Worm (Caenorhabditis elegans): ENCODE measurements around the gene ZK867.2.

The ZK867.2 gene

DNA sequence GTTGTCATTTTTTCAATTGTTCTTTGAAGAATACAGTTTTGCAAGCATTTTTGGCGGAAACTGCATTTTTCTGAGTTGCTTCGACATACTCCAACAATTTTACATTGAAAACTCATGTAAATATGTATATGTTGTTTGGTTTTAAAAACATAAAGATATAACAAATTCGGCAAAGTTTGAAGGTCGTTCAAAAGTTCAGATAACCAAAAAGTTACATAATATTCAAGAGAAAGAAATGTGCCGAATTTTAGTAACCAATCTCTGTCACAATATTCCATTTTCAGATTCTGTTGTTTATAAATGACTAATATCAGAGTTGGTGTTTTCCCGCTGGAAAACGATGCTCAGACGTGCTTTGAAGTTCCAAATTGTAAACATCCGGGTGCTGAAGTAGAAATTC, at the start of gene ZK867.2:
ZK867.2 (plus strand) TSS at position 301 of the 400 bp plus-strand sequence.
- no peak for TF ChIP-seq ztf-23 (GFP tag; IDR thresholded peaks at IDR 0.05)
- no peak for TF ChIP-seq tab-1 (GFP tag; IDR thresholded peaks at IDR 0.05)
- no peak for TF ChIP-seq med-1 (GFP tag; optimal IDR thresholded peaks at IDR 0.05; ENCODE audit: insufficient read depth)
- no peak for TF ChIP-seq flt-1 (GFP tag; IDR thresholded peaks at IDR 0.05)
- no peak for TF ChIP-seq T22C8.4 (GFP tag; IDR thresholded peaks at IDR 0.05)
- no peak for TF ChIP-seq cog-1 (tag; optimal IDR thresholded peaks at IDR 0.05)
- no peak for TF ChIP-seq ztf-29 (GFP tag; IDR thresholded peaks at IDR 0.05)
- no peak for TF ChIP-seq ref-1 (GFP tag; conservative IDR thresholded peaks at IDR 0.05)
- TF ChIP-seq klf-2 (GFP tag; conservative IDR thresholded peaks at IDR 0.05), result no peak

DNA sequence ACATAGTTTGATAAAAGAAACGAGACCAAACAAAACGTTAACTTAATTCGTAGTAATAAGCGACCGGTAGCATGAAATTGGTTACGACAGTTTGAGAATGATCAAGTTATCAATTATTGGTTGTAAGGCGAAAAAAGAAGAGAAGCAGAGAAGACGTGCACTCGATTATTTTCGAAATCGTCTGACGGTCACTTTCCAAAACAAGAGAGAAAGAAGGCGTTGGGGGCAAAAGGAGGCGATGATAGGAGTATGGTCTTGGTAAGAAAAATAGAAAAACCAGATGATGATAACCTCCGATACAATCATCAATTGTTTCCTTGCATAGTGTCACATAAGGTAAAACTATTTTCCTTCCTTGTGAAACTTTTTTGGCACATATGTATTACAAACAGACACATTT, 49.0 kb upstream of the ZK867.2 start:
- TF ChIP-seq cog-1 (tag; optimal IDR thresholded peaks at IDR 0.05) (no peak), med-1 (GFP tag; optimal IDR thresholded peaks at IDR 0.05; ENCODE audit: insufficient read depth) (no peak), tab-1 (GFP tag; IDR thresholded peaks at IDR 0.05) (no peak), ztf-29 (GFP tag; IDR thresholded peaks at IDR 0.05) (no peak), flt-1 (GFP tag; IDR thresholded peaks at IDR 0.05) (no peak), T22C8.4 (GFP tag; IDR thresholded peaks at IDR 0.05) (no peak), ztf-23 (GFP tag; IDR thresholded peaks at IDR 0.05) (no peak), ref-1 (GFP tag; conservative IDR thresholded peaks at IDR 0.05) (no peak), klf-2 (GFP tag; conservative IDR thresholded peaks at IDR 0.05) (no peak)

DNA sequence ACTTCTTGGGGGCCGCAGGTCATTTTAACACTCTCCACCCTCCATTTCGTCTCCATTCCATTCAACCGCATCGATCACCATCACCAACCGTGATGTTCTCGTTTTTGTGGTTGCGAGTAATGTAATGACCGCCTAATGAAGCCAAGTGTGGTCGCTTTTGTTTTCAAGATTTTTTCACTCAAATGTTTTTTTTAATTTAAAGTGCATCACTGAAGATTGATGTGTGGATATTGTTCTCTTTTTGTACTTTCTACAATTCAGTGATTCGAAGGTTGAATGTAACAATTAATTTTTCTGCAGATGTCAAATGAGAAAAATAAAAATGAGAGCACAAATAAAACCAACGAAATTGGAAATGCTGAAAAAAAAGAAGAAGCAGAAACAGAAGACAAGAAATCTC, 47.8 kb upstream of the ZK867.2 start, which contains the start of gene pgp-10:
pgp-10 (plus strand) TSS at position 301 of the 400 bp plus-strand sequence.
- TF ChIP-seq klf-2 (GFP tag; conservative IDR thresholded peaks at IDR 0.05), result no peak
- no peak for TF ChIP-seq med-1 (GFP tag; optimal IDR thresholded peaks at IDR 0.05; ENCODE audit: insufficient read depth)
- TF ChIP-seq ztf-23 (GFP tag; IDR thresholded peaks at IDR 0.05), result no peak
- TF ChIP-seq ref-1 (GFP tag; conservative IDR thresholded peaks at IDR 0.05), result no peak
- no peak for TF ChIP-seq T22C8.4 (GFP tag; IDR thresholded peaks at IDR 0.05)
- no peak for TF ChIP-seq tab-1 (GFP tag; IDR thresholded peaks at IDR 0.05)
- TF ChIP-seq cog-1 (tag; optimal IDR thresholded peaks at IDR 0.05), result no peak
- TF ChIP-seq ztf-29 (GFP tag; IDR thresholded peaks at IDR 0.05), result no peak
- no peak for TF ChIP-seq flt-1 (GFP tag; IDR thresholded peaks at IDR 0.05)

DNA sequence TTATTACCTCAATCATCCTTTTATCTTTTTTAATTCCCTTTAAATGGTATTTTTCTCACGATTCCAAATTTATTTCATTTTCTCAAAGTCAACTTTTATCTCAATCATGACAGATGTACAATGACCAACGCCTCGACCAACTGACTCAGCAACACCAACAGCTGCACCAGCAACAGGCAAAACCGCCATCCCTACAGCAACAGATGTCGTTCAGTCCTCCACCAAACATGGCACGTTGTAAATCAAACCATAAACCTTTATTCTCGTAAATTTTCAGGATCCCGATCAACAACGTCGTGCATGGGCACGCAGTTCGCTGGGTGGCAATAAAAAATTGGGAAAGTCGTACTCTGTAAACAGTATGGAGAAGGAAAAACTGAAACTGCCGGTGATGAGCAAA, 43.8 kb upstream of the ZK867.2 start:
- TF ChIP-seq cog-1 (tag; optimal IDR thresholded peaks at IDR 0.05), result no peak
- TF ChIP-seq ztf-23 (GFP tag; IDR thresholded peaks at IDR 0.05), result no peak
- no peak for TF ChIP-seq flt-1 (GFP tag; IDR thresholded peaks at IDR 0.05)
- TF ChIP-seq T22C8.4 (GFP tag; IDR thresholded peaks at IDR 0.05), result no peak
- no peak for TF ChIP-seq ztf-29 (GFP tag; IDR thresholded peaks at IDR 0.05)
- no peak for TF ChIP-seq tab-1 (GFP tag; IDR thresholded peaks at IDR 0.05)
- no peak for TF ChIP-seq ref-1 (GFP tag; conservative IDR thresholded peaks at IDR 0.05)
- TF ChIP-seq klf-2 (GFP tag; conservative IDR thresholded peaks at IDR 0.05), result no peak
- no peak for TF ChIP-seq med-1 (GFP tag; optimal IDR thresholded peaks at IDR 0.05; ENCODE audit: insufficient read depth)

DNA sequence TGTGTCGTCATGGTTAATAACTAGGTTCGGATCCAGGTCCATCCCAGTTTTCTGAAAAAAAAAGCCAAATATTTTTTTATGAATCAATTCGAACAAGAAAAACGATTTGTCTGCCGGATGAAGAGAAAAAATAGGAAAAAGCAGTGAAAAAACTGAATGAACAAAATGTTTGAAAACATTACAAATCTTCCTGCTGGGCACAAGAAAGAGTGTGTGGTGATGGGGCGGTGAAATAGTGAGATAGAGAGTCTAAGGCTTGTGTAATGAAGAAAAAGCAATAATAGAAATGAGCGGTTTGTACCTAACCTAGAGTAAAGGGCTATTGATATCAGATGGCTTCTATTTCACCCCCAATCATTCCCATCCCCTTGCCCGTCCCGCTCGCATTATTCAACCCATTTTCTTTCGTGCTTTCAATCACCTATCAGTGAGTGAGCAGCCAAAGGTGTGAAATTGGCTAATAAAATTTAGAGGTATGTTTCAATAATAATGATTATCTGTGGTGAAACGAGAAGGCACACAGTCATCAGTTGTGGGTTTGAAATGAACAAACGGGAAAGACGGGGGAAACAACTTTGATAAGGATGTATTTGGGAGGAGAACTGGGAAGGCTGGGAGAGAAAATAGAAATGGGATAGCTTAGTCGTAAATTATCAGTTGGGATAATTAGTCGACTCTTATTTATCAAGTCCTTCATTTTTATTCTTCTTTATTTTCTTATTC, 35.8 kb upstream of the ZK867.2 start, which contains the start of gene bar-1:
bar-1 (minus strand) TSS at position 51 of the 723 bp plus-strand sequence.
- TF ChIP-seq klf-2 (GFP tag; conservative IDR thresholded peaks at IDR 0.05) (no peak), cog-1 (tag; optimal IDR thresholded peaks at IDR 0.05) (no peak), med-1 (GFP tag; optimal IDR thresholded peaks at IDR 0.05; ENCODE audit: insufficient read depth) (no peak), flt-1 (GFP tag; IDR thresholded peaks at IDR 0.05) (no peak), ref-1 (GFP tag; conservative IDR thresholded peaks at IDR 0.05) (no peak), ztf-29 (GFP tag; IDR thresholded peaks at IDR 0.05) (no peak), T22C8.4 (GFP tag; IDR thresholded peaks at IDR 0.05) (no peak), tab-1 (GFP tag; IDR thresholded peaks at IDR 0.05) (no peak), ztf-23 (GFP tag; IDR thresholded peaks at IDR 0.05) (no peak)

DNA sequence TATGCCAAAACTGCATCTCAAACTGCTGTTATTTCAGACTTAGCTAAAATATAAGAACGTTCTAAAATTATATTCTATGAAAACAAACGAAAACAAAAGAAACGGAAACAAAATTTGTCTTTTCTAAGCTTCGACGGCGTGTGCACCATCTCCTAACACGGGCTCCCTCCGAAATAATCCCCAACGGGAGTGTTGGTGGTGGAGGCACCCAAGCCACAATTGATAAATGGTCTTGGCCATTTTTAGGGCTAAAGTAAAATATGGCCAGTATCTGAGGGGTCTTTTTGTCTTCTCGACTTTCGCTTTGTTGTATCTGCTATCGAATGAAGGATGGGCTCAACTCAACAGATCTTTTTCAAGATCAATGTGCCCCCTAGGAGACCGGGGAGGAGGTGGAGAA, 31.1 kb upstream of the ZK867.2 start:
- TF ChIP-seq tab-1 (GFP tag; IDR thresholded peaks at IDR 0.05) (no peak), flt-1 (GFP tag; IDR thresholded peaks at IDR 0.05) (no peak), ref-1 (GFP tag; conservative IDR thresholded peaks at IDR 0.05) (no peak), ztf-23 (GFP tag; IDR thresholded peaks at IDR 0.05) (no peak)

DNA sequence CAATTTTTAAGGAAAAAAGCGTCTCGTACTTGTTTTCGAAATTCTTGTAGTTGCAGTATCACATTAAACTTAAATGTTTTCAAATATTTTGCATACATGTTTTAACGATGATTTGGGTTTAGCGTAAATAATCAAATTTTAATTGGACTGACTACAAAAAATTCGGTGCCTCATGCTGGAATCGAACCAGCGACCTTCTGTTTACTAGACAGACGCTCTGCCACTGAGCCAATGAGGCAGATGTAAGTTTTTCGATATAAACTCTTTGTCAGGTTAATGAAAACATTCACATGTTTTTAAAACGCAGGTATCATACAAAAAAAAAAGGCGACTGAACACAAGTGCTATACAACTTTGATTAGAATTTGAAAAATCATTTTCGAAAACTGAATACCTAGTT, 29.7 kb upstream of the ZK867.2 start:
- TF ChIP-seq med-1 (GFP tag; optimal IDR thresholded peaks at IDR 0.05; ENCODE audit: insufficient read depth) (no peak), ztf-23 (GFP tag; IDR thresholded peaks at IDR 0.05) (no peak), tab-1 (GFP tag; IDR thresholded peaks at IDR 0.05) (no peak), cog-1 (tag; optimal IDR thresholded peaks at IDR 0.05) (no peak), ref-1 (GFP tag; conservative IDR thresholded peaks at IDR 0.05) (no peak), ztf-29 (GFP tag; IDR thresholded peaks at IDR 0.05) (no peak), T22C8.4 (GFP tag; IDR thresholded peaks at IDR 0.05) (no peak), klf-2 (GFP tag; conservative IDR thresholded peaks at IDR 0.05) (no peak), flt-1 (GFP tag; IDR thresholded peaks at IDR 0.05) (no peak)

DNA sequence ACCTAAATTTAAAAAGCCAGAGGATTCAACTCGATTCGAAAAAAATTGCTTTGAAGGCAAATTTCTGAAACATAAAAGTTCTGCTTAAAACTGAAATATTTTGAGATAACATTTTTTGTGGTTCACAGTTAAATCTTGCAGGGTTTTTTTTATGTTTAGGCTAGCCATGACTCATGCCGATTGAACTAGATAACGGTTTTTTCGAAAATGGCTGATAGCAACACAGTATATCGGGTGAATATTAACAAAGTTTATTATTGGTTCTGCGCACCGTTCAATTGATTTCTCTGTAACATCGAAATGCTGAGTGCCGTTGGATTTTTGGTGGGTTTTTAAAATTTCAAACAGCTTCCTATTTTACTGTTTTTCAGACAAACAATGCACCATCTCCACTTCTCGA, 29.2 kb upstream of the ZK867.2 start, which contains the start of gene F43E12.1:
F43E12.1 (plus strand) TSS at position 301 of the 400 bp plus-strand sequence.
- TF ChIP-seq ztf-29 (GFP tag; IDR thresholded peaks at IDR 0.05), result no peak
- TF ChIP-seq klf-2 (GFP tag; conservative IDR thresholded peaks at IDR 0.05), result no peak
- TF ChIP-seq ref-1 (GFP tag; conservative IDR thresholded peaks at IDR 0.05), result no peak
- no peak for TF ChIP-seq ztf-23 (GFP tag; IDR thresholded peaks at IDR 0.05)
- TF ChIP-seq flt-1 (GFP tag; IDR thresholded peaks at IDR 0.05), result no peak
- TF ChIP-seq tab-1 (GFP tag; IDR thresholded peaks at IDR 0.05), result no peak
- no peak for TF ChIP-seq med-1 (GFP tag; optimal IDR thresholded peaks at IDR 0.05; ENCODE audit: insufficient read depth)
- TF ChIP-seq T22C8.4 (GFP tag; IDR thresholded peaks at IDR 0.05), result no peak
- no peak for TF ChIP-seq cog-1 (tag; optimal IDR thresholded peaks at IDR 0.05)

DNA sequence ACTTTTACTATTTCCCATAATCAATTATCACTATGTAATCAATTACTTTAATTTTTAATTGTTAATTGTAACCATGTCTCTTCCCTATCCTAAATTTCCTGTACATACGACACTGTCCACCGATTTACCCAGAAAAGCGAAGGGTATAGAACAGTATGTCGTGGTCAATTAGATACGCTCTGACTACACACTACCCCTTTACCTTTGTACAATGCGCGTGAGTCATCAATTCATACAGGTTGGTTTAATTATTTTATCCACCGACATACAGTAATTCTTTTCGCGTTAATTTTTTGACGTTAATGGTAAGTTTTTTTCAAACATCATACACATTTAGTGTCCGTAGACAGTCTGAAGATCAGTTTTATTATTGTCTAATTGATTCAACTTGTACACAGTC, 24.9 kb upstream of the ZK867.2 start:
- TF ChIP-seq flt-1 (GFP tag; IDR thresholded peaks at IDR 0.05), result no peak
- no peak for TF ChIP-seq cog-1 (tag; optimal IDR thresholded peaks at IDR 0.05)
- TF ChIP-seq ref-1 (GFP tag; conservative IDR thresholded peaks at IDR 0.05), result no peak
- no peak for TF ChIP-seq klf-2 (GFP tag; conservative IDR thresholded peaks at IDR 0.05)
- no peak for TF ChIP-seq T22C8.4 (GFP tag; IDR thresholded peaks at IDR 0.05)
- TF ChIP-seq med-1 (GFP tag; optimal IDR thresholded peaks at IDR 0.05; ENCODE audit: insufficient read depth), result no peak
- no peak for TF ChIP-seq ztf-29 (GFP tag; IDR thresholded peaks at IDR 0.05)
- TF ChIP-seq tab-1 (GFP tag; IDR thresholded peaks at IDR 0.05), result no peak
- TF ChIP-seq ztf-23 (GFP tag; IDR thresholded peaks at IDR 0.05), result no peak; the same call in 1 of the 2 replicates

Measured in whole organism, midembryonic.